Worm (Caenorhabditis elegans) whole organism, late embryonic: Measurements from ENCODE around the gene gcy-22.

Experiments
- C08G9.2 ChIP-seq: sonication (generic microtip); optimal IDR thresholded peaks from 2 replicates; lab custom pipeline; 2016; ENCODE audit warnings: mild to moderate bottlenecking, missing genetic modification characterization, moderate library complexity, missing compliant biosample characterization
- Y22D7AL.16 ChIP-seq: sonication (generic microtip); optimal IDR thresholded peaks from 2 replicates; lab custom pipeline; 2016; ENCODE audit warnings: missing genetic modification characterization, missing compliant biosample characterization
- ahr-1 ChIP-seq: sonication (generic microtip); optimal IDR thresholded peaks from 2 replicates; lab custom pipeline; 2016; ENCODE audit warnings: missing genetic modification characterization, missing compliant biosample characterization
- ama-1 ChIP-seq: fragments of 150-350 bp; optimal IDR thresholded peaks from 2 replicates; lab custom pipeline; 2014
- ceh-14 ChIP-seq: sonication (generic microtip); optimal IDR thresholded peaks from 2 replicates; lab custom pipeline; 2016; ENCODE audit warnings: missing genotype, missing genetic modification characterization, missing compliant biosample characterization
- ceh-18 ChIP-seq: sonication (generic microtip); optimal IDR thresholded peaks from 2 replicates; lab custom pipeline; 2016; ENCODE audit warnings: missing genetic modification characterization, missing compliant biosample characterization
- ceh-19 ChIP-seq: fragments of 200-800 bp; sonication (Bioruptor generic); optimal IDR thresholded peaks from 2 replicates; lab custom pipeline; 2018; ENCODE audit warnings: mild to moderate bottlenecking, missing genetic modification characterization, missing compliant biosample characterization
- ceh-2 ChIP-seq: sonication (generic microtip); optimal IDR thresholded peaks from 2 replicates; lab custom pipeline; 2016; ENCODE audit warnings: missing genotype, missing genetic modification characterization, missing compliant biosample characterization
- ceh-22 ChIP-seq: sonication (generic microtip); optimal IDR thresholded peaks from 2 replicates; lab custom pipeline; 2017; ENCODE audit warnings: missing biosample characterization, missing genetic modification characterization
- ceh-24 ChIP-seq: sonication (generic microtip); optimal IDR thresholded peaks from 2 replicates; lab custom pipeline; 2016; ENCODE audit warnings: mild to moderate bottlenecking, missing genetic modification characterization, missing compliant biosample characterization
- ceh-31 ChIP-seq: sonication (generic microtip); optimal IDR thresholded peaks from 2 replicates; lab custom pipeline; 2016; ENCODE audit warnings: missing genetic modification characterization, missing compliant biosample characterization
- ceh-34 ChIP-seq: sonication (generic microtip); optimal IDR thresholded peaks from 2 replicates; lab custom pipeline; 2016; ENCODE audit warnings: mild to moderate bottlenecking, missing genetic modification characterization, missing compliant biosample characterization
- ceh-45 ChIP-seq: fragments of 200-800 bp; sonication (Bioruptor generic); IDR thresholded peaks from 2 replicates; pipeline ENCODE4 v1.3.6; 2022; ENCODE audit warnings: missing genetic modification reagents, missing genetic modification characterization, missing compliant biosample characterization
- ceh-48 ChIP-seq: sonication (generic microtip); optimal IDR thresholded peaks from 2 replicates; lab custom pipeline; 2016; ENCODE audit warnings: missing genetic modification characterization, inconsistent platforms, missing compliant biosample characterization
- ceh-6 ChIP-seq: fragments of 200-800 bp; sonication (Bioruptor generic); optimal IDR thresholded peaks from 2 replicates; lab custom pipeline; 2018; ENCODE audit warnings: mild to moderate bottlenecking, missing genetic modification characterization, missing compliant biosample characterization
- che-1 ChIP-seq: sonication (generic microtip); optimal IDR thresholded peaks from 2 replicates; lab custom pipeline; 2016; ENCODE audit warnings: mild to moderate bottlenecking, missing genetic modification characterization, missing compliant biosample characterization
- dmd-4 ChIP-seq: sonication (generic microtip); optimal IDR thresholded peaks from 2 replicates; lab custom pipeline; 2016; ENCODE audit warnings: borderline replicate concordance, missing genetic modification characterization, missing compliant biosample characterization
- dve-1 ChIP-seq: sonication (generic microtip); optimal IDR thresholded peaks from 2 replicates; lab custom pipeline; 2017; ENCODE audit warnings: antibody characterized with exemption, mild to moderate bottlenecking, missing genetic modification characterization, missing compliant biosample characterization
- elt-2 ChIP-seq: sonication (generic microtip); optimal IDR thresholded peaks from 2 replicates; lab custom pipeline; 2016; ENCODE audit warnings: missing genetic modification reagents, missing genetic modification characterization, missing compliant biosample characterization
- elt-4 ChIP-seq: sonication (generic microtip); optimal IDR thresholded peaks from 2 replicates; lab custom pipeline; 2016; ENCODE audit warnings: missing genetic modification characterization, missing compliant biosample characterization
- ets-4 ChIP-seq: sonication (generic microtip); optimal IDR thresholded peaks from 2 replicates; lab custom pipeline; 2016; ENCODE audit warnings: missing genetic modification characterization, missing compliant biosample characterization
- fkh-6 ChIP-seq: sonication (generic microtip); optimal IDR thresholded peaks from 2 replicates; lab custom pipeline; 2016; ENCODE audit warnings: missing genetic modification characterization, missing compliant biosample characterization
- hlh-30 ChIP-seq: sonication (generic microtip); optimal IDR thresholded peaks from 2 replicates; lab custom pipeline; 2017; ENCODE audit warnings: antibody characterized with exemption, missing genetic modification characterization, missing compliant biosample characterization; ENCODE audit not compliant: insufficient read depth
- hlh-6 ChIP-seq: sonication (generic microtip); optimal IDR thresholded peaks from 2 replicates; lab custom pipeline; 2016; ENCODE audit warnings: missing genotype, missing genetic modification characterization, missing compliant biosample characterization
- lin-11 ChIP-seq: fragments of 200-800 bp; sonication (Bioruptor generic); optimal IDR thresholded peaks from 2 replicates; lab custom pipeline; 2018; ENCODE audit warnings: mild to moderate bottlenecking, missing genetic modification characterization, missing compliant biosample characterization
- mec-3 ChIP-seq: sonication (generic microtip); optimal IDR thresholded peaks from 2 replicates; lab custom pipeline; 2016; ENCODE audit warnings: borderline replicate concordance, missing genetic modification characterization, missing compliant biosample characterization
- nfya-1 ChIP-seq: sonication (generic microtip); optimal IDR thresholded peaks from 2 replicates; lab custom pipeline; 2017; ENCODE audit warnings: missing genetic modification characterization, mild to moderate bottlenecking, missing compliant biosample characterization, antibody characterized with exemption, moderate library complexity
- nhr-11 ChIP-seq: fragments of 150-350 bp; optimal IDR thresholded peaks from 2 replicates; lab custom pipeline; 2014; ENCODE audit warnings: missing biosample characterization, missing genetic modification characterization
- npax-4 ChIP-seq: sonication (generic microtip); optimal IDR thresholded peaks from 2 replicates; lab custom pipeline; 2016; ENCODE audit warnings: missing genetic modification characterization, missing compliant biosample characterization
- pag-3 ChIP-seq: sonication (generic microtip); optimal IDR thresholded peaks from 2 replicates; lab custom pipeline; 2016; ENCODE audit warnings: missing compliant biosample characterization, missing genetic modification characterization, borderline replicate concordance
- pax-1 ChIP-seq: fragments of 150-350 bp; optimal IDR thresholded peaks from 2 replicates; lab custom pipeline; 2014; ENCODE audit warnings: missing biosample characterization, missing genetic modification characterization
- pha-2 ChIP-seq: sonication (generic microtip); optimal IDR thresholded peaks from 2 replicates; lab custom pipeline; 2017; ENCODE audit warnings: mild to moderate bottlenecking, missing genetic modification characterization, missing compliant biosample characterization
- pros-1 ChIP-seq: fragments of 150-350 bp; optimal IDR thresholded peaks from 2 replicates; lab custom pipeline; 2014; ENCODE audit warnings: missing biosample characterization, missing genetic modification reagents, missing genetic modification characterization
- ref-2 ChIP-seq: sonication (generic microtip); optimal IDR thresholded peaks from 2 replicates; lab custom pipeline; 2016; ENCODE audit warnings: missing genetic modification characterization, missing compliant biosample characterization
- sox-2 ChIP-seq: fragments of 200-800 bp; sonication (Bioruptor generic); IDR thresholded peaks from 2 replicates; pipeline ENCODE4 v1.3.6; 2022; ENCODE audit warnings: missing genetic modification reagents, missing genetic modification characterization, missing compliant biosample characterization
- sox-4 ChIP-seq: sonication (generic microtip); optimal IDR thresholded peaks from 2 replicates; lab custom pipeline; 2017; ENCODE audit warnings: mild to moderate bottlenecking, missing genetic modification characterization, inconsistent platforms, missing compliant biosample characterization
- tbx-2 ChIP-seq: sonication (generic microtip); optimal IDR thresholded peaks from 2 replicates; lab custom pipeline; 2016; ENCODE audit warnings: missing genetic modification characterization, missing compliant biosample characterization
- ttx-3 ChIP-seq: sonication (generic microtip); optimal IDR thresholded peaks from 2 replicates; lab custom pipeline; 2016; ENCODE audit warnings: missing genetic modification reagents, missing genetic modification characterization, missing compliant biosample characterization
- unc-42 ChIP-seq: sonication (generic microtip); optimal IDR thresholded peaks from 2 replicates; lab custom pipeline; 2016; ENCODE audit warnings: missing genotype, missing genetic modification characterization, missing compliant biosample characterization
- unc-55 ChIP-seq: sonication (generic microtip); optimal IDR thresholded peaks from 2 replicates; lab custom pipeline; 2017; ENCODE audit warnings: missing biosample characterization, missing genetic modification reagents, missing genetic modification characterization
- unc-86 ChIP-seq: sonication (generic microtip); optimal IDR thresholded peaks from 2 replicates; lab custom pipeline; 2016; ENCODE audit warnings: missing genetic modification characterization, missing compliant biosample characterization
- ztf-16 ChIP-seq: sonication (generic microtip); optimal IDR thresholded peaks from 2 replicates; lab custom pipeline; 2017; ENCODE audit warnings: missing genetic modification characterization, missing compliant biosample characterization

Gene gcy-22

ce11 chrV:20851847-20852386, 27.1 kb upstream of the gcy-22 start, which contains the start of gene ndua-1:
TSS of gene ndua-1 (minus strand) at chrV:20851897.
- TF ChIP-seq C08G9.2, result peak; percentile 50
- peak; percentile 74 for TF ChIP-seq pha-2 (tag; lab: Kevin White, UChicago)
- TF ChIP-seq ztf-16 (tag; lab: Kevin White, UChicago), result peak; percentile 20
- TF ChIP-seq tbx-2 (tag; lab: Kevin White, UChicago), result peak; percentile 33
- peak; percentile 52 for TF ChIP-seq ceh-31 (tag; lab: Kevin White, UChicago)
- peak; percentile 9 for TF ChIP-seq elt-2 (tag; lab: Kevin White, UChicago)
- no peak for TF ChIP-seq elt-4 (tag; lab: Kevin White, UChicago)
- peak; percentile 13 for TF ChIP-seq ref-2 (tag; lab: Kevin White, UChicago)
- TF ChIP-seq pros-1 (tag; lab: Kevin White, UChicago), result no peak
- no peak for TF ChIP-seq pag-3
- peak; percentile 31 for TF ChIP-seq Y22D7AL.16 (tag; lab: Kevin White, UChicago)
- TF ChIP-seq unc-42 (tag; lab: Kevin White, UChicago), result peak; percentile 73
- peak; percentile 37 for TF ChIP-seq nfya-1
- TF ChIP-seq ceh-2 (tag; lab: Kevin White, UChicago), result no peak
- no peak for TF ChIP-seq ttx-3

DNA sequence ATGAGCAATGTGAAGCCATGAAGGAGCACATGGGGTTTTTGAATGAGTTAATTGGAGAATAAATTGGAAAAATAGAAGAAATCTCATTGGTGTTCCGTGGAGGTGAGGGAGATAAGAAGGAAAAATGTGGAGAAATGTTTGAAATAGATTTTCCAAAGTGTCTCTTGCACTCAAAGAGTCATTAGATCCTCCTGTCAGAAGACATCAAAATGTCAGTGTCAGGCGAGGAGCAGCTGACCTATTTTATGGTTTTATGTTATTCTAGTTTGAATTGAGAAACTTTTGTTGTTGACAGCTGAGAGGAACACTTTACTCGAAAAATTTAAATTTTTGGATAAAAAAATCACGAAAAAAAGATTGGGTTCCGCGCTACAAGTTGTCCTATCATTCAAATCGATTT, 25.7 kb upstream of the gcy-22 start, which contains the start of gene clec-264:
Gene clec-264, minus strand, starts transcription at position 122 of the 400 bp plus-strand sequence.
- peak; percentile 77 for TF ChIP-seq unc-55 (GFP tag; lab: Kevin White, UChicago)
- TF ChIP-seq ahr-1 (tag; lab: Kevin White, UChicago), result no peak

DNA sequence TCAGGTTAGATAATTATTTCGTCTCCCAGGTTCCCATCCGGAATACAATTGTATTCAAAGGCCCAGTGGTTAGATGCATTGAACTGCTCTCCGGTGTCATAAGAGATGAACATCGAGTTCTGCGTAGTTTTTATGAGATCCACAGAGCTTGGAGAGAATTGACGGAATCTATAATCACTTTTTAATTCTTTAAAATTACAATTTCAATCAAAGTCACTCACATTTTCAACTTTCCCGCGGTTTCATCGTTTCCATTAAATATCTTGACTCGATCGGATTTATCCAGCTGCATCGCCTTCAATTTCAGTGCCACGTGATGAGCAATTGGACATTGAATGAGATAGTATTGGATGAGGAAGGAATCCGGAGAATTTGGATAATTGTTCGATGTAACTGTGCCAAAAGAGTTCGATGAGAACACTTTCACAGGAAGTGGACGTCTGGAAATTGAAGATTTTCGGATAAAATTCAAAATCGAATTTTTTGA, 22.9 kb upstream of the gcy-22 start:
- TF ChIP-seq tbx-2 (tag; lab: Kevin White, UChicago) (no peak), ama-1 (lab: Kevin White, UChicago) (peak; percentile 27)

DNA sequence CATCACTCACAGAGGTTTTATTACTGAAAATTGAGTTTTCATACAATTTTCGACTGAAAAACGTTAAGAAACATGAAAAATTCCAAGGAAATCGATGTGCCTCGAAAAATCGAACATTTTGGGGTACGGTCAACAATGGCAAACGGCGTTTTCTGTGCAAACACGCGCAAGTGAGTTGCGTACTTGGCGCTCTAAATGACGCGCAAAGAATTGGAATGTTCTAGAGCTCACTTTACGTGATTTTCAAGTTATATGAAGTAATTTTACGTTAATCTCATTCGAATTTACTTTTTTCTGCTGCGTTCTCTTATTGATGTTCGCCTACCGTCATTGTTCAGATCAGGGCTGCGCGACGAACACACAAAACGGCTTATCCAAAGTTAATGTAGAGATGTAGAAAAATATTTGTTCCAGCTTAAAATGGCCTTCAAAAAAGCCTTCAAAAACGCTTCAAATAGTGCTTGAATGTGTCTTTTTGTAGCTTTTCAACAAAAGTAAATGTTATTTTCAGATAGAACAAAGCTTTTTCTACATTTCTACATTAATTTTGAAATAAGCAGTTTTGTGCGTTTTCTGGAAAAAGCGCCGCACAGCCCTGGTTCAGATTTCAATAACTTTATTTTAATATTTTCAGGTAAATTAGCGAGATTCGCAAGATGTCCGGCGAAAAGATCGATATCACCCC, 20.8 kb upstream of the gcy-22 start, which contains the start of the genes F31D4.2 and fkb-6:
Gene F31D4.2, minus strand, starts transcription at position 23 of the 685 bp plus-strand sequence.
Gene fkb-6, plus strand, starts transcription at position 635 of the 685 bp plus-strand sequence.
- TF ChIP-seq ztf-16 (tag; lab: Kevin White, UChicago) (no peak), elt-4 (tag; lab: Kevin White, UChicago) (no peak), unc-86 (peak; percentile 3), ceh-31 (tag; lab: Kevin White, UChicago) (peak; percentile 9), sox-4 (tag; lab: Kevin White, UChicago) (no peak), che-1 (no peak), npax-4 (tag; lab: Kevin White, UChicago) (no peak), ceh-24 (tag; lab: Kevin White, UChicago) (no peak), ceh-34 (tag; lab: Kevin White, UChicago) (peak; percentile 27), sox-2 (GFP tag; lab: Robert Waterston, UW) (peak; percentile 1; the same call in 1 of the 2 replicates), pax-1 (tag; lab: Kevin White, UChicago) (peak; percentile 8), dmd-4 (tag; lab: Kevin White, UChicago) (no peak), ceh-22 (tag; lab: Kevin White, UChicago) (no peak), ceh-18 (tag; lab: Kevin White, UChicago) (no peak), nfya-1 (peak; percentile 81), ceh-48 (peak; percentile 89), ceh-45 (GFP tag; lab: Robert Waterston, UW) (no peak), dve-1 (tag; lab: Kevin White, UChicago) (peak; percentile 42), ama-1 (lab: Kevin White, UChicago) (no peak), nhr-11 (tag; lab: Kevin White, UChicago) (no peak), ceh-14 (tag; lab: Kevin White, UChicago) (no peak), pha-2 (tag; lab: Kevin White, UChicago) (peak; percentile 4), ceh-6 (GFP tag; lab: Kevin White, UChicago) (no peak), hlh-6 (tag; lab: Kevin White, UChicago) (no peak), ceh-2 (tag; lab: Kevin White, UChicago) (no peak), mec-3 (no peak), ceh-19 (no peak), lin-11 (tag; lab: Kevin White, UChicago) (no peak), unc-42 (tag; lab: Kevin White, UChicago) (peak; percentile 37), tbx-2 (tag; lab: Kevin White, UChicago) (peak; percentile 53), fkh-6 (tag; lab: Kevin White, UChicago) (no peak), ets-4 (tag; lab: Kevin White, UChicago) (no peak), unc-55 (GFP tag; lab: Kevin White, UChicago) (peak; percentile 63), pros-1 (tag; lab: Kevin White, UChicago) (no peak), ahr-1 (tag; lab: Kevin White, UChicago) (no peak), hlh-30 (tag; lab: Kevin White, UChicago) (peak; percentile 22), C08G9.2 (no peak)
